Fruit fly (Drosophila melanogaster) whole organism, embryonic: ENCODE results near the gene CG13008.

Experiments used
- ATbp ChIP-seq: fragments of 200-800 bp; sonication (Bioruptor generic); optimal IDR thresholded peaks from 2 replicates; lab custom pipeline; 2017; ENCODE audit warnings: missing biosample characterization, mild to moderate bottlenecking, missing genetic modification characterization, missing genetic modification reagents
- CG11504 ChIP-seq: fragments of 200-800 bp; sonication (Bioruptor generic); optimal IDR thresholded peaks from 3 replicates; lab custom pipeline; 2019; ENCODE audit warnings: missing biosample characterization, mild to moderate bottlenecking, missing genetic modification characterization, moderate library complexity
- CG11560 ChIP-seq: fragments of 200-800 bp; sonication (Bioruptor generic); IDR thresholded peaks from 3 replicates; pipeline ENCODE4 v1.3.6; 2022; ENCODE audit warnings: missing biosample characterization, missing genetic modification characterization
- CG13424 ChIP-seq: fragments of 200-800 bp; sonication (Bioruptor generic); optimal IDR thresholded peaks from 2 replicates; lab custom pipeline; 2019; ENCODE audit warnings: missing biosample characterization, mild to moderate bottlenecking, missing genetic modification characterization, moderate library complexity
- CG15696 ChIP-seq: fragments of 200-800 bp; sonication (Bioruptor generic); optimal IDR thresholded peaks from 2 replicates; lab custom pipeline; 2019; ENCODE audit warnings: missing biosample characterization, mild to moderate bottlenecking, missing genetic modification characterization, moderate library complexity
- CG1647 ChIP-seq: fragments of 200-800 bp; sonication (Bioruptor generic); optimal IDR thresholded peaks from 3 replicates; lab custom pipeline; 2016; ENCODE audit warnings: missing biosample characterization, missing genetic modification characterization
- CG17568 ChIP-seq: fragments of 200-800 bp; sonication (Bioruptor generic); optimal IDR thresholded peaks from 2 replicates; lab custom pipeline; 2018; ENCODE audit warnings: missing biosample characterization, mild to moderate bottlenecking, missing genetic modification characterization, moderate library complexity
- CG2120 ChIP-seq: fragments of 200-800 bp; sonication (Bioruptor generic); optimal IDR thresholded peaks from 3 replicates; lab custom pipeline; 2016; ENCODE audit warnings: missing biosample characterization, missing genetic modification characterization
- CG2678 ChIP-seq: fragments of 200-800 bp; sonication (Bioruptor generic); optimal IDR thresholded peaks from 3 replicates; lab custom pipeline; 2019; ENCODE audit warnings: missing biosample characterization, mild to moderate bottlenecking, missing genetic modification characterization, moderate library complexity
- CG31441 ChIP-seq: fragments of 200-800 bp; sonication (Bioruptor generic); IDR thresholded peaks from 2 replicates; pipeline ENCODE4 v1.3.6; 2022; ENCODE audit warnings: missing biosample characterization, missing genetic modification characterization
- CG3281 ChIP-seq: fragments of 200-800 bp; sonication (Bioruptor generic); optimal IDR thresholded peaks from 3 replicates; lab custom pipeline; 2017; ENCODE audit warnings: missing biosample characterization, mild to moderate bottlenecking, missing genetic modification characterization
- CG4360 ChIP-seq: fragments of 200-800 bp; sonication (Bioruptor generic); IDR thresholded peaks from 2 replicates; pipeline ENCODE4 v1.3.6; 2022; ENCODE audit warnings: missing biosample characterization, missing genetic modification characterization
- CG5953 ChIP-seq: fragments of 200-800 bp; sonication (Bioruptor generic); IDR thresholded peaks from 2 replicates; pipeline ENCODE4 v1.3.6; 2022; ENCODE audit warnings: missing biosample characterization, missing genetic modification characterization
- CG6791 ChIP-seq: fragments of 200-800 bp; sonication (Bioruptor generic); IDR thresholded peaks from 3 replicates; pipeline ENCODE4 v1.3.6; 2022; ENCODE audit warnings: missing biosample characterization, missing genetic modification characterization; ENCODE audit not compliant: partially characterized antibody
- CoRest ChIP-seq: fragments of 200-800 bp; sonication (Bioruptor generic); optimal IDR thresholded peaks from 3 replicates; lab custom pipeline; 2018; ENCODE audit warnings: missing biosample characterization, mild to moderate bottlenecking, missing genetic modification characterization, moderate library complexity
- Dad ChIP-seq: fragments of 200-800 bp; sonication (Bioruptor generic); optimal IDR thresholded peaks from 3 replicates; lab custom pipeline; 2016; ENCODE audit warnings: missing biosample characterization, missing genetic modification characterization
- Fer1 ChIP-seq: fragments of 200-800 bp; sonication (Bioruptor generic); optimal IDR thresholded peaks from 2 replicates; lab custom pipeline; 2017; ENCODE audit warnings: missing biosample characterization, mild to moderate bottlenecking, missing genetic modification characterization
- H15 ChIP-seq: fragments of 200-800 bp; sonication (Bioruptor generic); IDR thresholded peaks from 3 replicates; pipeline ENCODE4 v1.3.6; 2022; ENCODE audit warnings: missing biosample characterization, missing genetic modification characterization
- HHEX ChIP-seq: fragments of 200-800 bp; sonication (Bioruptor generic); optimal IDR thresholded peaks from 3 replicates; lab custom pipeline; 2017; ENCODE audit warnings: missing biosample characterization, mild to moderate bottlenecking, missing genetic modification characterization, missing genetic modification reagents
- Hand ChIP-seq: fragments of 200-800 bp; sonication (Bioruptor generic); optimal IDR thresholded peaks from 2 replicates; lab custom pipeline; 2017; ENCODE audit warnings: mild to moderate bottlenecking, missing biosample characterization, missing genetic modification reagents, missing genetic modification characterization
- HmgD ChIP-seq: fragments of 200-800 bp; sonication (Bioruptor generic); optimal IDR thresholded peaks from 3 replicates; lab custom pipeline; 2016; ENCODE audit warnings: missing biosample characterization, missing genetic modification characterization
- Hr51 ChIP-seq, 2 experiments: fragments of 200-800 bp; sonication (Bioruptor generic); optimal IDR thresholded peaks; 2 replicates in 1 of 2; 3 replicates in 1 of 2; lab custom pipeline; 2016 to 2018; ENCODE audit warnings: missing biosample characterization in 2 of 2, missing genetic modification characterization in 2 of 2, mild to moderate bottlenecking in 1 of 2, moderate library complexity in 1 of 2
- Meics ChIP-seq: fragments of 200-800 bp; sonication (Bioruptor generic); optimal IDR thresholded peaks from 2 replicates; lab custom pipeline; 2017; ENCODE audit warnings: missing biosample characterization, mild to moderate bottlenecking, missing genetic modification characterization
- Oli ChIP-seq: fragments of 200-800 bp; sonication (Bioruptor generic); optimal IDR thresholded peaks from 2 replicates; lab custom pipeline; 2018; ENCODE audit warnings: missing biosample characterization, mild to moderate bottlenecking, missing genetic modification characterization, moderate library complexity
- PHDP ChIP-seq: fragments of 200-800 bp; sonication (Bioruptor generic); optimal IDR thresholded peaks from 3 replicates; lab custom pipeline; 2018; ENCODE audit warnings: missing biosample characterization, mild to moderate bottlenecking, missing genetic modification characterization, moderate library complexity
- Pdp1 ChIP-seq, 2 experiments: fragments of 200-800 bp; sonication (Bioruptor generic); optimal IDR thresholded peaks; 3 replicates each; lab custom pipeline; 2016; ENCODE audit warnings: missing biosample characterization in 2 of 2, missing genetic modification characterization in 2 of 2, mild to moderate bottlenecking in 1 of 2, moderate library complexity in 1 of 2
- crc ChIP-seq: fragments of 200-800 bp; sonication (Bioruptor generic); optimal IDR thresholded peaks from 2 replicates; lab custom pipeline; 2016; ENCODE audit warnings: missing biosample characterization, missing genetic modification characterization
- da ChIP-seq: fragments of 200-800 bp; sonication (Bioruptor generic); optimal IDR thresholded peaks from 2 replicates; lab custom pipeline; 2016; ENCODE audit warnings: missing biosample characterization, missing genetic modification characterization
- dmrt99B ChIP-seq: fragments of 200-800 bp; sonication (Bioruptor generic); optimal IDR thresholded peaks from 2 replicates; lab custom pipeline; 2018; ENCODE audit warnings: missing biosample characterization, mild to moderate bottlenecking, missing genetic modification characterization, moderate library complexity
- dysf ChIP-seq: fragments of 200-800 bp; sonication (Bioruptor generic); IDR thresholded peaks from 3 replicates; pipeline ENCODE4 v1.3.6; 2022; ENCODE audit warnings: missing biosample characterization, missing genetic modification characterization
- en ChIP-seq: fragments of 200-800 bp; sonication (Bioruptor generic); optimal IDR thresholded peaks from 2 replicates; lab custom pipeline; 2016; ENCODE audit warnings: missing biosample characterization, missing genetic modification characterization
- fd96Cb ChIP-seq: fragments of 200-800 bp; sonication (Bioruptor generic); optimal IDR thresholded peaks from 2 replicates; lab custom pipeline; 2018; ENCODE audit warnings: missing biosample characterization, mild to moderate bottlenecking, missing genetic modification characterization, moderate library complexity
- ftz-f1 ChIP-seq: fragments of 200-800 bp; sonication (Bioruptor generic); optimal IDR thresholded peaks from 2 replicates; lab custom pipeline; 2016; ENCODE audit warnings: missing biosample characterization, missing genetic modification characterization
- grau ChIP-seq: fragments of 200-800 bp; optimal IDR thresholded peaks from 3 replicates; lab custom pipeline; 2019; ENCODE audit warnings: missing biosample characterization, mild to moderate bottlenecking, missing genetic modification characterization, moderate library complexity
- hbn ChIP-seq: fragments of 200-800 bp; sonication (Bioruptor generic); IDR thresholded peaks from 2 replicates; pipeline ENCODE4 v1.3.6; 2022; ENCODE audit warnings: missing biosample characterization, missing genetic modification characterization; ENCODE audit not compliant: partially characterized antibody
- insv ChIP-seq, 2 experiments: fragments of 200-800 bp; sonication (Bioruptor generic); optimal IDR thresholded peaks; 3 replicates each; lab custom pipeline; 2016 to 2018; ENCODE audit warnings: missing biosample characterization in 2 of 2, missing genetic modification characterization in 2 of 2
- nmo ChIP-seq: fragments of 200-800 bp; sonication (Bioruptor generic); optimal IDR thresholded peaks from 2 replicates; lab custom pipeline; 2018; ENCODE audit warnings: missing biosample characterization, mild to moderate bottlenecking, missing genetic modification characterization, moderate library complexity
- org-1 ChIP-seq: fragments of 200-800 bp; sonication (Bioruptor generic); optimal IDR thresholded peaks from 2 replicates; lab custom pipeline; 2017; ENCODE audit warnings: missing biosample characterization, missing genetic modification characterization
- phol ChIP-seq: fragments of 200-800 bp; sonication (Bioruptor generic); optimal IDR thresholded peaks from 3 replicates; lab custom pipeline; 2018; ENCODE audit warnings: missing biosample characterization, mild to moderate bottlenecking, missing genetic modification characterization, moderate library complexity
- ro ChIP-seq: fragments of 200-800 bp; sonication (Bioruptor generic); IDR thresholded peaks from 2 replicates; pipeline ENCODE4 v1.3.6; 2022; ENCODE audit warnings: missing biosample characterization, missing genetic modification characterization
- row ChIP-seq: fragments of 200-800 bp; sonication (Bioruptor generic); IDR thresholded peaks from 3 replicates; pipeline ENCODE4 v1.3.6; 2022; ENCODE audit warnings: missing biosample characterization, missing genetic modification characterization
- schlank ChIP-seq: fragments of 200-800 bp; sonication (Bioruptor generic); optimal IDR thresholded peaks from 2 replicates; lab custom pipeline; 2018; ENCODE audit warnings: missing biosample characterization, mild to moderate bottlenecking, missing genetic modification characterization
- stwl ChIP-seq: fragments of 200-800 bp; sonication (Bioruptor generic); optimal IDR thresholded peaks from 3 replicates; lab custom pipeline; 2018; ENCODE audit warnings: missing biosample characterization, mild to moderate bottlenecking, missing genetic modification characterization, moderate library complexity
- trem ChIP-seq: fragments of 200-800 bp; optimal IDR thresholded peaks from 3 replicates; lab custom pipeline; 2019; ENCODE audit warnings: missing biosample characterization, mild to moderate bottlenecking, missing genetic modification characterization, moderate library complexity
- wor ChIP-seq: fragments of 200-800 bp; sonication (Bioruptor generic); IDR thresholded peaks from 2 replicates; pipeline ENCODE4 v1.3.6; 2022; ENCODE audit warnings: missing biosample characterization, missing genetic modification characterization

Gene CG13008

DNA sequence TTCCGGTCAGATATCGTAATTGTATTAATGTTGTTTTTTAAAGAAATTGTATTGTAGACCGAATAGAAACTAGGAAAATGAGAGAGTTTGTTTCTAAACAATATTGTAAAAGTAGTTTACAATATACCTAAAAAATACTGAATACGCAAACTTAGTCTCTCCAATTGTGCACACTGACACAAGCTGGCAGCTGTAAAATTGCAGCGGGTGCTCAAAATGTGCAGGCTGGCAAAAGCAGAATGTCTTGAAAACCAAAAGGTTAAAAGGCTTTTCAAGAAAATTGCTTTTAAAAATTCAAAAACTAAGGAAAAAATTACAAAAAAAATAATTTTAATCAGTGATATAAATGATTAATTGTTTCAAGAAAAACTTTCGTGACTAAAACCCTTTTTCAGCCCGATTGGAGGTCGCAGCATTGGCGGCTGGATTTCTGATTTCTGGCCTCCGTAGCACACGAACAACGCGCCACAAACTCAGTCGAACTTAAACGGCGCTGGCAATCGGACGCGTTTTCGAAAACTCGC, 15.4 kb upstream of the CG13008 start, which contains the start of gene CG4678 (continued):
- TF ChIP-seq trem (tag; lab: Kevin White, UChicago) = peak; percentile 17
- TF ChIP-seq grau = no peak
- no peak for TF ChIP-seq CG2120 (GFP tag; lab: Kevin White, UChicago)
- TF ChIP-seq CoRest = peak; percentile 42

DNA sequence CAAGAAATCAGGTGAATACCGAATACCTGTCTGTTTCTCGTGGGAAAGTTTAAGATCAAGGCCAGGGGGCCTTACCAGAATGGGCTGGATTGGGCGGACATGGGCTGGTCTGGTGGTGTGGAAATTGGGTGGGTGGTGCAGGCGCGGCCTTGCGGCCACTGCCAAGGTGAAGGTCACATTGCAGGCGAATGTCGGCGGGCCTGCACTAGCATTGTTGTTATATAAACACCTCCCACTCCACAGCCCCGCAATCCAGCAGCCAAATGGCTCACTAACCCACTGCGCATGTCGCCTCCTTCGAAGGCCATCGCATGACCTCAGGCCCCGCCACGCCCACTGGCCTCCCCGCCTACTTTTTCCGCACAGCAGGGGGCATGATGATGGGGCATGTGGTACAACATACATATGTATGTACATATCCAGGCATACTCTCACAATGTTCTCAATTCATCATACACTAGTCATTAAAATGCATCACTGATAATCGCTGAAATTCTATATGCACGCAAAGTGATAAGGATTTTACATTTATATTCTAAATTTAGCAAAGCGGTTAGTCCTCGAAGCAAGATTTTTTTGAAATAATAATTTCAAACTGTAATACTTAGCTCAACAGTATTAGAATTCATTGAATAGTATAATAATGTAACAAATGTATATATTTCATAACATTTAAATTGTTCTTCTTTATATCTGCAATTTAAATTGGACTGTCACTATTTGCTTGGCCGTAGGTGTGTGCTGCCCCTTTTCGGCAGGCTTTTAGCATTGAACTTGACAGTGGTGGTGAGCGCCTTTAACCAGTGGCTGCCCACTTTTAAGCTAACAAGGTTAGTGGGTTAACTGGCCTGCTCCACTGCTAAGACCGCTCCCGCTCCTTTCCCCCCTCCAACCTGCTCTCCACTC, 14.2 kb upstream of the CG13008 start:
- TF ChIP-seq CG1647 (GFP tag; lab: Kevin White, UChicago) (no peak), phol (peak; percentile 2), Meics (GFP tag; lab: Kevin White, UChicago) (peak; percentile 40), Pdp1 (GFP tag; optimal IDR thresholded peaks at IDR 0.05; lab: Kevin White, UChicago) (peak in 1 of 2 experiments; percentile 57), CG3281 (GFP tag; lab: Kevin White, UChicago) (peak; percentile 24), dmrt99B (tag; lab: Kevin White, UChicago) (peak; percentile 30), CG17568 (GFP tag; lab: Kevin White, UChicago) (no peak), CG2678 (tag; lab: Kevin White, UChicago) (peak; percentile 55), schlank (tag; lab: Kevin White, UChicago) (no peak), da (no peak), CG6791 (0 out of 3 replicates have a peak, but pooled peaks have one; percentile 27), wor (GFP tag; lab: Robert Waterston, UW) (no peak), en (GFP tag; lab: Kevin White, UChicago) (no peak), CG31441 (GFP tag; lab: Robert Waterston, UW) (0 out of 2 replicates have a peak, but pooled peaks have one; percentile 12), CG15696 (tag; lab: Kevin White, UChicago) (no peak), CG11560 (tag; lab: Robert Waterston, UW) (no peak), row (GFP tag; lab: Robert Waterston, UW) (0 out of 3 replicates have a peak, but pooled peaks have one; percentile 13), PHDP (peak; percentile 15), CG4360 (no peak), CG5953 (GFP tag; lab: Robert Waterston, UW) (no peak), ftz-f1 (GFP tag; lab: Kevin White, UChicago) (peak; percentile 52), Oli (peak; percentile 0), insv (GFP tag; optimal IDR thresholded peaks at IDR 0.05; lab: Kevin White, UChicago) (no peak), crc (GFP tag; lab: Kevin White, UChicago) (no peak), ATbp (GFP tag; lab: Kevin White, UChicago) (no peak), Dad (no peak), CG13424 (tag; lab: Kevin White, UChicago) (peak; percentile 1), dysf (0 out of 3 replicates have a peak, but pooled peaks have one; percentile 18), stwl (tag; lab: Kevin White, UChicago) (no peak), H15 (no peak), grau (peak; percentile 13), HmgD (GFP tag; lab: Kevin White, UChicago) (no peak), Hr51 (GFP tag; optimal IDR thresholded peaks at IDR 0.05; lab: Kevin White, UChicago) (peak in 1 of 2 experiments; percentile 32), ro (no peak), fd96Cb (peak; percentile 11), org-1 (GFP tag; lab: Kevin White, UChicago) (peak; percentile 8), Hand (GFP tag; lab: Kevin White, UChicago) (peak; percentile 4), hbn (GFP tag; lab: Robert Waterston, UW) (no peak), HHEX (GFP tag; lab: Kevin White, UChicago) (no peak), CG11504 (tag; lab: Kevin White, UChicago) (peak; percentile 55), Fer1 (GFP tag; lab: Kevin White, UChicago) (peak; percentile 21), nmo (GFP tag; lab: Kevin White, UChicago) (peak; percentile 21)
